Worm (Caenorhabditis elegans): Measurements from ENCODE around the gene pbo-5.

The pbo-5 gene

ce11 chrV:20879069-20879667 is 36.1 kb upstream of the pbo-5 start, which contains the start of gene unc-80 (continued):
- TF ChIP-seq ets-4 (tag; optimal IDR thresholded peaks at IDR 0.05) (no peak), fkh-6 (tag; optimal IDR thresholded peaks at IDR 0.05) (no peak), odd-2 (tag; optimal IDR thresholded peaks at IDR 0.05) (no peak), elt-2 (tag; optimal IDR thresholded peaks at IDR 0.05) (no peak), pqm-1 (tag; optimal IDR thresholded peaks at IDR 0.05) (no peak), ceh-2 (tag; optimal IDR thresholded peaks at IDR 0.05) (no peak), pat-9 (tag; optimal IDR thresholded peaks at IDR 0.05) (no peak), K09A11.1 (tag; optimal IDR thresholded peaks at IDR 0.05; ENCODE audit: insufficient read depth) (no peak), ceh-9 (tag; optimal IDR thresholded peaks at IDR 0.05) (no peak), dve-1 (tag; optimal IDR thresholded peaks at IDR 0.05) (no peak), eyg-1 (tag; optimal IDR thresholded peaks at IDR 0.05) (no peak), hlh-13 (GFP tag; optimal IDR thresholded peaks at IDR 0.05) (no peak), syd-9 (tag; optimal IDR thresholded peaks at IDR 0.05) (no peak), ceh-45 (GFP tag; IDR thresholded peaks at IDR 0.05) (no peak), pha-2 (tag; optimal IDR thresholded peaks at IDR 0.05) (no peak), ceh-22 (tag; optimal IDR thresholded peaks at IDR 0.05) (no peak), ahr-1 (tag; optimal IDR thresholded peaks at IDR 0.05) (no peak), ceh-31 (tag; optimal IDR thresholded peaks at IDR 0.05) (peak; percentile 64), ceh-14 (tag; optimal IDR thresholded peaks at IDR 0.05) (peak; percentile 55), lim-6 (tag; optimal IDR thresholded peaks at IDR 0.05) (no peak), unc-86 (tag; optimal IDR thresholded peaks at IDR 0.05) (no peak), pha-4 (tag; optimal IDR thresholded peaks at IDR 0.05) (no peak), pax-1 (tag; optimal IDR thresholded peaks at IDR 0.05) (no peak), npax-4 (tag; optimal IDR thresholded peaks at IDR 0.05) (no peak)

- TF ChIP-seq ttx-3 (tag; optimal IDR thresholded peaks at IDR 0.05), result no peak
- no peak for TF ChIP-seq ceh-34 (tag; optimal IDR thresholded peaks at IDR 0.05)
- no peak for TF ChIP-seq unc-55 (GFP tag; optimal IDR thresholded peaks at IDR 0.05)
Observed at ce11 chrV:20891871-20892270, 23.4 kb upstream of the pbo-5 start.

ce11 chrV:20903167-20904093 is 11.9 kb upstream of the pbo-5 start, which contains the start of gene amx-3:
Gene amx-3, minus strand, starts transcription at chrV:20903714.
- TF ChIP-seq ceh-45 (GFP tag; IDR thresholded peaks at IDR 0.05) (no peak), pax-1 (tag; optimal IDR thresholded peaks at IDR 0.05) (no peak), che-1 (tag; optimal IDR thresholded peaks at IDR 0.05) (no peak), unc-55 (GFP tag; optimal IDR thresholded peaks at IDR 0.05) (peak; percentile 55), ttx-3 (tag; optimal IDR thresholded peaks at IDR 0.05) (no peak), unc-42 (tag; optimal IDR thresholded peaks at IDR 0.05) (no peak), elt-2 (tag; optimal IDR thresholded peaks at IDR 0.05) (peak; percentile 84), K02D7.2 (tag; optimal IDR thresholded peaks at IDR 0.05) (no peak)

ce11 chrV:20904094-20904268 is 11.3 kb upstream of the pbo-5 start, which contains the start of gene acs-12:
Gene acs-12, plus strand, starts transcription at chrV:20904169.
- no peak for TF ChIP-seq ets-4 (tag; optimal IDR thresholded peaks at IDR 0.05)
- TF ChIP-seq tbx-2 (tag; optimal IDR thresholded peaks at IDR 0.05), result no peak
- TF ChIP-seq F13H6.1 (tag; optimal IDR thresholded peaks at IDR 0.05), result no peak
- TF ChIP-seq elt-2 (tag; optimal IDR thresholded peaks at IDR 0.05), result no peak
- no peak for TF ChIP-seq ceh-2 (tag; optimal IDR thresholded peaks at IDR 0.05)
- TF ChIP-seq sox-4 (tag; optimal IDR thresholded peaks at IDR 0.05), result no peak
- TF ChIP-seq pha-4 (tag; optimal IDR thresholded peaks at IDR 0.05), result no peak
- TF ChIP-seq pha-2 (tag; optimal IDR thresholded peaks at IDR 0.05), result no peak

ce11 chrV:20906977-20907376 is 8.3 kb upstream of the pbo-5 start:
- TF ChIP-seq ceh-34 (tag; optimal IDR thresholded peaks at IDR 0.05) (no peak), rnt-1 (tag; optimal IDR thresholded peaks at IDR 0.05) (no peak), unc-55 (GFP tag; optimal IDR thresholded peaks at IDR 0.05) (no peak)
